Worm (Caenorhabditis elegans): ENCODE measurements around the gene R09H10.2.

R09H10.2 gene

DNA sequence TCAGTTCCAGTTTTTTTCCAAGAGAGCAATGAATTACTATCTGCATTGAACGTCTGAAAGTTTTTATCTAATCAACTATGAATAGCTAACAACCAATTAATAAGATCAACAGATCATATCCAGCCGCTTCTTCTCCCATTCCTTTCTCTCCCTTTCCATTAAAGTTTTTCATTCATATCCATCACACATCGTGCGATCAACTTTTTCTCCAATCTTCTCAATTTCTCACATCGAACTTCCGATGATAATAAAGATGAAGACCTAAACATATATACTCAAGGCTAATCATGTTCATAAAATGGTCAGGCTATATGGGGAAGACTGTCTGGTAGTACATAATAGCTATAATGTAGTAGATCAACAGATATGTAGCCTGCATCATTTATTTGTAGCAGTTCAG, 9.5 kb downstream of the R09H10.2 start:
- TF ChIP-seq lin-13 (tag; optimal IDR thresholded peaks at IDR 0.05) (no peak), nhr-12 (tag; optimal IDR thresholded peaks at IDR 0.05) (no peak), sptf-1 (tag; optimal IDR thresholded peaks at IDR 0.05) (no peak), elt-1 (tag; optimal IDR thresholded peaks at IDR 0.05; ENCODE audit: borderline replicate concordance, insufficient read depth) (no peak), nhr-28 (tag; optimal IDR thresholded peaks at IDR 0.05) (no peak), mls-2 (tag; optimal IDR thresholded peaks at IDR 0.05) (no peak)

DNA sequence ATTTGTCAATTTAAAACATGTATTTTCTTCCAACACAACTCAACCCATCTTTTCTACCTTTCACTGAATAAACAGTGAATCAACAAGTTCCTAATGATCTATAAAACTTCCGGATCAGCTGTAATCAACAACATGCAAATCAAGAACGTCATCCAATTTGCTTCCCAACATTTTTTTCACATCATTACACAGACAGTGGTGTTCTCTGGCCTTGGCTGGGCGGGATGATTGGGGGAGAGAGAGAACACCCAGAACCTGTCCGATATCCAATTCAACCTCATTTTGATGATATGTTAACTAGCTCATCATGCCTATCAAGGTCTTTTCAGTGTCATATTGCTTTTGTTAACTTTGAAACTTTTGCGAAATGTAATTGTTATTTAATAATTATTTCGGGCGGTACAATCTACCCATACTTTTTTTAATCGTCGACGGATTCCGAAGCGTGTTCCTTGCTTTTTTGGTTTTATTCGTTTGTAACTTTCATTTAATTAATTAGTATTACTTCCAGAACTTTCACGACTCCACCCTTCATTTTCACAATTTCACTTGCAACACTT, 12.3 kb downstream of the R09H10.2 start, which contains the start of gene ptr-14:
ptr-14 (plus strand) TSS at position 510 of the 560 bp plus-strand sequence.
- no peak for TF ChIP-seq mep-1 (tag; optimal IDR thresholded peaks at IDR 0.05)
- TF ChIP-seq ceh-43 (GFP tag; optimal IDR thresholded peaks at IDR 0.05), result no peak
- no peak for TF ChIP-seq drap-1 (GFP tag; optimal IDR thresholded peaks at IDR 0.05)
- no peak for TF ChIP-seq blmp-1 (tag; optimal IDR thresholded peaks at IDR 0.05)
- TF ChIP-seq sem-2 (GFP tag; optimal IDR thresholded peaks at IDR 0.05), result no peak
- no peak for TF ChIP-seq mls-2 (tag; optimal IDR thresholded peaks at IDR 0.05)
- no peak for TF ChIP-seq nhr-76 (tag; optimal IDR thresholded peaks at IDR 0.05)
- TF ChIP-seq flh-1 (GFP tag; optimal IDR thresholded peaks at IDR 0.05), result no peak
- no peak for TF ChIP-seq tbx-8 (GFP tag; optimal IDR thresholded peaks at IDR 0.05)
- no peak for TF ChIP-seq nhr-2 (tag; optimal IDR thresholded peaks at IDR 0.05)
- no peak for TF ChIP-seq cnd-1 (tag; optimal IDR thresholded peaks at IDR 0.05)
- no peak for TF ChIP-seq mab-5 (tag; optimal IDR thresholded peaks at IDR 0.05)
- TF ChIP-seq lin-32 (GFP tag; optimal IDR thresholded peaks at IDR 0.05), result no peak
- no peak for TF ChIP-seq M03D4.4 (tag; optimal IDR thresholded peaks at IDR 0.05)
- TF ChIP-seq lin-13 (tag; optimal IDR thresholded peaks at IDR 0.05), result no peak
- TF ChIP-seq sptf-1 (tag; optimal IDR thresholded peaks at IDR 0.05), result no peak

DNA sequence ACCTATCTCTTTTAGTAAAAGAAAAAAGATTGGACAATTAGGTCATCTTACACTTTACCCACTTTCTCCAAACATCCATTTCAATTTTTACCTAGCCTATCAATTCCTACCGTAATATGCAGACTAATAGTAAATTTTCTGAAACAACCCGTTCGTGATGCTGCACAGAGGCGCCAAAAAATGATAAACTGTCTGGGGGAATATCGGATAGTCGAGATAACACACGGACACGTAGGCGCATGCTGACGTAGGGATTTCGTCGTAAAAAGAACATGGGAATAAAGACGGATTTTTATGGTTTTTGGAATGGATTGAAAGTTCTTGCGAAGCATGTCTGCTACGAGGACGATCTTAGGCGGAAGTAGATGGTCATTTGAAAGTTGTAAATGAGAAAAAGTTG, 13.6 kb downstream of the R09H10.2 start:
- TF ChIP-seq nhr-76 (tag; optimal IDR thresholded peaks at IDR 0.05) (no peak), sptf-1 (tag; optimal IDR thresholded peaks at IDR 0.05) (no peak), bed-3 (GFP tag; optimal IDR thresholded peaks at IDR 0.05) (no peak), unc-120 (tag; optimal IDR thresholded peaks at IDR 0.05; ENCODE audit: poor library complexity, severe bottlenecking) (no peak), unc-39 (tag; optimal IDR thresholded peaks at IDR 0.05) (no peak), nhr-2 (tag; optimal IDR thresholded peaks at IDR 0.05) (no peak)

DNA sequence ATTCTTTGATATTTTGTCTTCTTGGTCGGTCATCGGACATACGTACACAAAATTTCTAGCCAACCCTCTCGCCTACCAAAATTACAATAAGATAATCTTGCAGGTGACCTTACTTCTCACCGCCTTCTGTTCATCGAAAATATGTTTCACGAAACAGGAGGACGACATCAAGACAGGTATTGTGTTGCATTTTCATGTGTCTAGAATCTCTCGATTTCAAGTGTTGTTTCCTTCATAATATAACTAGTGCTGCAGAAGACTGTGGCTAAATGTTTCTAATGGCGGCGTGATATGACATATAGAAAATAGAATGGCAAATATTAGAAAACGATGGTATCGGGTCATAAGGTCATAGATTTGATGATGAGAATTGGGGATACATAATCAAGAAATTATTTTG, 14.4 kb downstream of the R09H10.2 start:
- TF ChIP-seq flh-1 (GFP tag; optimal IDR thresholded peaks at IDR 0.05) (no peak), sptf-1 (tag; optimal IDR thresholded peaks at IDR 0.05) (no peak)

DNA sequence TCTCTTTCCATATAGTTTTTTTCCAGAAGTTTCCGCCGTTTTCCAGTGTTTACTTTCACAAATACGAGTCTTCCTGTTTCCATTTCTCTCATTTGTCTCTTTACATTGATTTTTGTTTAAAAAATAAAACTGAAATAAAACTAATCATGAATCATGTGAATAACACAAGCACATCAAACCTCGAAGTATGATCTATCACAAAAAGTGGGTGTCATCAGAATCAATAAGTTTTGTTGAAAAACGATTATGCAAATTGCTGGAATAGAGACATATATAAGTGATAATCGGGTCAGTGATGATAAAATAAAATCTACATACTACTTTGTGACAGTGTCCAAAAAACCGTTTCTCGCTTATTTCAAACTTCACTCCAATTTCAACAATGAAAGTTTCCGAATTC, 18.1 kb downstream of the R09H10.2 start, which contains the start of gene R09H10.7:
R09H10.7 (plus strand) TSS at position 301 of the 400 bp plus-strand sequence.
- TF ChIP-seq ham-2 (GFP tag; optimal IDR thresholded peaks at IDR 0.05) (no peak), ces-1 (GFP tag; optimal IDR thresholded peaks at IDR 0.05) (no peak), M03D4.4 (tag; optimal IDR thresholded peaks at IDR 0.05) (no peak), tbx-8 (GFP tag; optimal IDR thresholded peaks at IDR 0.05) (no peak), ztf-11 (tag; optimal IDR thresholded peaks at IDR 0.05) (no peak), zip-8 (tag; optimal IDR thresholded peaks at IDR 0.05) (no peak), nhr-76 (tag; optimal IDR thresholded peaks at IDR 0.05) (no peak), mab-5 (tag; optimal IDR thresholded peaks at IDR 0.05) (no peak), sem-2 (GFP tag; optimal IDR thresholded peaks at IDR 0.05) (no peak), hlh-1 (tag; optimal IDR thresholded peaks at IDR 0.05) (no peak), ceh-39 (tag; optimal IDR thresholded peaks at IDR 0.05) (no peak), ceh-83 (GFP tag; optimal IDR thresholded peaks at IDR 0.05) (no peak), drap-1 (GFP tag; optimal IDR thresholded peaks at IDR 0.05) (no peak), mep-1 (tag; optimal IDR thresholded peaks at IDR 0.05) (no peak), mls-2 (tag; optimal IDR thresholded peaks at IDR 0.05) (no peak), nhr-12 (tag; optimal IDR thresholded peaks at IDR 0.05) (no peak), nhr-237 (tag; optimal IDR thresholded peaks at IDR 0.05) (no peak), flh-1 (GFP tag; optimal IDR thresholded peaks at IDR 0.05) (no peak), unc-62 (GFP tag; optimal IDR thresholded peaks at IDR 0.05) (no peak), lsy-2 (tag; optimal IDR thresholded peaks at IDR 0.05) (no peak)
